Worm (Caenorhabditis elegans): ENCODE data around the gene unc-16.

Gene unc-16

ce11 chrIII:9542280-9542679 lies 3.8 kb upstream of the unc-16 start, which contains the start of gene mut-7:
Gene mut-7 (minus strand): TSS chrIII:9542380.
- no peak for TF ChIP-seq ztf-29 (GFP tag; IDR thresholded peaks at IDR 0.05)
- TF ChIP-seq T22C8.4 (GFP tag; IDR thresholded peaks at IDR 0.05): no peak
- no peak for TF ChIP-seq tab-1 (GFP tag; IDR thresholded peaks at IDR 0.05)
- no peak for TF ChIP-seq klf-2 (GFP tag; conservative IDR thresholded peaks at IDR 0.05)
- TF ChIP-seq cog-1 (tag; optimal IDR thresholded peaks at IDR 0.05): no peak
- TF ChIP-seq ref-1 (GFP tag; conservative IDR thresholded peaks at IDR 0.05): no peak
- no peak for TF ChIP-seq med-1 (GFP tag; optimal IDR thresholded peaks at IDR 0.05; ENCODE audit: insufficient read depth)
- TF ChIP-seq ztf-23 (GFP tag; IDR thresholded peaks at IDR 0.05): no peak
- no peak for TF ChIP-seq flt-1 (GFP tag; IDR thresholded peaks at IDR 0.05)

- no peak for TF ChIP-seq flt-1 (GFP tag; IDR thresholded peaks at IDR 0.05)
- no peak for TF ChIP-seq ref-1 (GFP tag; conservative IDR thresholded peaks at IDR 0.05)
Observed at ce11 chrIII:9542816-9543215, 3.2 kb upstream of the unc-16 start, which contains the start of gene eif-2Balpha. Gene eif-2Balpha (plus strand): TSS chrIII:9543119.

DNA sequence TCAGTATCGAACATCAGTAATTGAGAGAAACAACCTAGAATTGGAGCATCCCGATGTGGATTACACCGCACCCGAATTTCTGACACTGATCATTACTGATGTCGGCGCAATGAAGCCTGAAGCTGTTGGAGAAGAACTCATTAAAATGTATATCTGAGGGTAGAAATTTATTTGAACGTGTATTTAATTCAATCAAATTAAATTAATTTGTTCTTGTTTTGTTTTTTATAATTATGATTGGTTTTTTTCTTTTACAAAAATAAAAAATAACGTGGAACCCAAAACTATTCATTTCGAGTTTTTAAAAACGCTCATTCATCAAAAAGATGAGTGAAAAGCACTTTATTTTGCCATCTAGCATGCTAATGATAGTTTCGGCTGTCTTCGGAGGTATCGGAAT lies 1.9 kb upstream of the unc-16 start, which contains the start of gene ZK1098.9:
Gene ZK1098.9 (plus strand): TSS at position 301 of the 400 bp plus-strand sequence.
- TF ChIP-seq cog-1 (tag; optimal IDR thresholded peaks at IDR 0.05): no peak
- TF ChIP-seq ztf-23 (GFP tag; IDR thresholded peaks at IDR 0.05): no peak

ce11 chrIII:9544820-9545219 lies 1.2 kb upstream of the unc-16 start, which contains the start of gene ZK1098.12:
Gene ZK1098.12 (plus strand): TSS chrIII:9545120.
- no peak for TF ChIP-seq ref-1 (GFP tag; conservative IDR thresholded peaks at IDR 0.05)
- TF ChIP-seq ztf-29 (GFP tag; IDR thresholded peaks at IDR 0.05): no peak

DNA sequence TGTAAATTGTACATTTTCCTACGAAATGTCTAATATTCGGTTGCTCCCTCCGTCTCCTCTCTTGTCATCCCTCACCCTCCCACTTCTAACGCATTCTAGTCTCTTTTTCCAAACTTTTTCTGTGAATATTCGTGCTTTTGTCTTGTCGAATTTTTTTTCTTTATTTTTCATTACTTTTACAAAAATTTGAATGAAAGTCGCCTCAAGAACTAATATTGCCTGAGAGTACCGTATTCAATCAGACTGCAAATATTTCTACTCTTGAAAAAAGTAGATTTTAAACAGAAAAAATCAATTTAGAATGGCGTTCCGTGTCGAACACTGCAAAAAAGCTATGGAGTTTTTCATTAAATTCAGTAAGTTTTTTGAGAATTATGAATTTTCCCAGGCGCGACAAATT lies 10.2 kb downstream of the unc-16 start, which contains the start of gene ZK1098.11:
Gene ZK1098.11 (plus strand): TSS at position 301 of the 400 bp plus-strand sequence.
- TF ChIP-seq ref-1 (GFP tag; conservative IDR thresholded peaks at IDR 0.05): no peak
- no peak for TF ChIP-seq T22C8.4 (GFP tag; IDR thresholded peaks at IDR 0.05)
- TF ChIP-seq klf-2 (GFP tag; conservative IDR thresholded peaks at IDR 0.05): no peak
- no peak for TF ChIP-seq flt-1 (GFP tag; IDR thresholded peaks at IDR 0.05)
- TF ChIP-seq ztf-29 (GFP tag; IDR thresholded peaks at IDR 0.05): no peak
- TF ChIP-seq tab-1 (GFP tag; IDR thresholded peaks at IDR 0.05): no peak
- no peak for TF ChIP-seq cog-1 (tag; optimal IDR thresholded peaks at IDR 0.05)
- TF ChIP-seq med-1 (GFP tag; optimal IDR thresholded peaks at IDR 0.05; ENCODE audit: insufficient read depth): no peak
- no peak for TF ChIP-seq ztf-23 (GFP tag; IDR thresholded peaks at IDR 0.05)

DNA sequence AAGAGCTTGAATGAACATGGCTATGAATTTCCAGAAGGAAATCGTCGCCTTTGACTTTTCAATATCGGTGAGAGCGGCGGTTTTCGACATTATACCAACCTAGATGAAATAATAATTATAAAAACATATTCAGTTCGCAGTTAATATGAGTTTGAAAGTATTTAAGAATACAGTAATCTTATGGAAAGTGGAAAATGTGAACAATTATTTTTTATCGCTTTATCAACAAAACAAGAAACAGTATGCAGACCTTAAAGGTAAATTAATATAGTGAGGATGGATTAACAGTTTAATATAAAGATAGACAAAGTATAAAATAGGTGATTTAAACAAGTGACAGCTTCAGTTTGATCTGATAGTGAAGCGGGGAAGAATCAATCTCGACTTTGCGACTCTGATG lies 12.4 kb downstream of the unc-16 start, which contains the start of gene C48B4.6:
Gene C48B4.6 (minus strand): TSS at position 101 of the 400 bp plus-strand sequence.
- TF ChIP-seq ref-1 (GFP tag; conservative IDR thresholded peaks at IDR 0.05): no peak
- no peak for TF ChIP-seq ztf-29 (GFP tag; IDR thresholded peaks at IDR 0.05)
- TF ChIP-seq med-1 (GFP tag; optimal IDR thresholded peaks at IDR 0.05; ENCODE audit: insufficient read depth): no peak
- no peak for TF ChIP-seq T22C8.4 (GFP tag; IDR thresholded peaks at IDR 0.05)

- TF ChIP-seq klf-2 (GFP tag; conservative IDR thresholded peaks at IDR 0.05) (no peak), med-1 (GFP tag; optimal IDR thresholded peaks at IDR 0.05; ENCODE audit: insufficient read depth) (no peak), ztf-29 (GFP tag; IDR thresholded peaks at IDR 0.05) (no peak), T22C8.4 (GFP tag; IDR thresholded peaks at IDR 0.05) (no peak), flt-1 (GFP tag; IDR thresholded peaks at IDR 0.05) (no peak), cog-1 (tag; optimal IDR thresholded peaks at IDR 0.05) (no peak), tab-1 (GFP tag; IDR thresholded peaks at IDR 0.05) (no peak), ref-1 (GFP tag; conservative IDR thresholded peaks at IDR 0.05) (no peak), ztf-23 (GFP tag; IDR thresholded peaks at IDR 0.05) (no peak)
Observed at ce11 chrIII:9559381-9559881, 13.4 kb downstream of the unc-16 start, which contains the start of gene C48B4.7. Gene C48B4.7 (minus strand): TSS chrIII:9559431.

DNA sequence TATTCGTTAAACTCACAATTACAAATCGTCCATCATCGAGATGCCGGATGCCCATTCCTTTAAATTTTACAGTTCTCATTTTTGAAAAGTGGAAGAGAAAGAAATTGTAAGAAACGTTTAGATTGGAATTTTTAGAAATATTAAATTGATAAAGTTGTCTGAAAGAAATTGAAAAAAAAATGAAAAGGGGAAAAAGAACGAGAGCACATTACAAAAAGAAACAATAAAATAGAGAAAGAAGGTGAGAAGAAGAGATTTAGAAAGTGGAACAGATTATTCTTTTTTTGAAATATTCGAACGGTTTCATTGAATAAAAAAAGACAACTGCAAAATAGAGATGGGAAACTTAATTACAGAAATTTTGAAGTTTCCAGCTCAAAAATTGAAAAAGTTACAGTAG lies 15.1 kb downstream of the unc-16 start, which contains the start of gene C48B4.8:
Gene C48B4.8 (minus strand): TSS at position 101 of the 400 bp plus-strand sequence.
- TF ChIP-seq T22C8.4 (GFP tag; IDR thresholded peaks at IDR 0.05): no peak
- no peak for TF ChIP-seq med-1 (GFP tag; optimal IDR thresholded peaks at IDR 0.05; ENCODE audit: insufficient read depth)
- no peak for TF ChIP-seq cog-1 (tag; optimal IDR thresholded peaks at IDR 0.05)
- TF ChIP-seq ztf-23 (GFP tag; IDR thresholded peaks at IDR 0.05): no peak
- no peak for TF ChIP-seq klf-2 (GFP tag; conservative IDR thresholded peaks at IDR 0.05)
- TF ChIP-seq tab-1 (GFP tag; IDR thresholded peaks at IDR 0.05): no peak
- no peak for TF ChIP-seq ztf-29 (GFP tag; IDR thresholded peaks at IDR 0.05)
- TF ChIP-seq flt-1 (GFP tag; IDR thresholded peaks at IDR 0.05): no peak
- TF ChIP-seq ref-1 (GFP tag; conservative IDR thresholded peaks at IDR 0.05): no peak

ce11 chrIII:9563235-9563634 lies 17.2 kb downstream of the unc-16 start, which contains the start of gene C48B4.9:
Gene C48B4.9 (minus strand): TSS chrIII:9563335.
- TF ChIP-seq tab-1 (GFP tag; IDR thresholded peaks at IDR 0.05): no peak
- no peak for TF ChIP-seq ztf-29 (GFP tag; IDR thresholded peaks at IDR 0.05)
- TF ChIP-seq flt-1 (GFP tag; IDR thresholded peaks at IDR 0.05): no peak
- no peak for TF ChIP-seq cog-1 (tag; optimal IDR thresholded peaks at IDR 0.05)
- no peak for TF ChIP-seq ztf-23 (GFP tag; IDR thresholded peaks at IDR 0.05)
- no peak for TF ChIP-seq T22C8.4 (GFP tag; IDR thresholded peaks at IDR 0.05)
- TF ChIP-seq klf-2 (GFP tag; conservative IDR thresholded peaks at IDR 0.05): no peak
- TF ChIP-seq med-1 (GFP tag; optimal IDR thresholded peaks at IDR 0.05; ENCODE audit: insufficient read depth): no peak
- TF ChIP-seq ref-1 (GFP tag; conservative IDR thresholded peaks at IDR 0.05): no peak

ce11 chrIII:9564410-9564809 lies 18.4 kb downstream of the unc-16 start, which contains the start of gene C48B4.10:
Gene C48B4.10 (minus strand): TSS chrIII:9564510.
- TF ChIP-seq ztf-29 (GFP tag; IDR thresholded peaks at IDR 0.05) (no peak), tab-1 (GFP tag; IDR thresholded peaks at IDR 0.05) (no peak), ref-1 (GFP tag; conservative IDR thresholded peaks at IDR 0.05) (no peak)
